Fruit fly (Drosophila melanogaster) Kc167 (cell line): ENCODE results near the gene CG14826.

Experiments
- Myc ChIP-seq: fragments of >200 bp; optimal IDR thresholded peaks from 2 replicates; lab custom pipeline; 2017; ENCODE audit warnings: missing external identifiers
- Sin3A ChIP-seq: fragments of >200 bp; optimal IDR thresholded peaks from 2 replicates; lab custom pipeline; 2018; ENCODE audit warnings: missing external identifiers
- h ChIP-seq: fragments of >200 bp; optimal IDR thresholded peaks from 3 replicates; lab custom pipeline; 2018; ENCODE audit warnings: missing external identifiers
- psq ChIP-seq: fragments of >200 bp; optimal IDR thresholded peaks from 2 replicates; lab custom pipeline; 2017; ENCODE audit warnings: missing external identifiers
- ttk ChIP-seq: sonication (Bioruptor generic); optimal IDR thresholded peaks from 2 replicates; lab custom pipeline; 2017; ENCODE audit warnings: missing external identifiers

DNA sequence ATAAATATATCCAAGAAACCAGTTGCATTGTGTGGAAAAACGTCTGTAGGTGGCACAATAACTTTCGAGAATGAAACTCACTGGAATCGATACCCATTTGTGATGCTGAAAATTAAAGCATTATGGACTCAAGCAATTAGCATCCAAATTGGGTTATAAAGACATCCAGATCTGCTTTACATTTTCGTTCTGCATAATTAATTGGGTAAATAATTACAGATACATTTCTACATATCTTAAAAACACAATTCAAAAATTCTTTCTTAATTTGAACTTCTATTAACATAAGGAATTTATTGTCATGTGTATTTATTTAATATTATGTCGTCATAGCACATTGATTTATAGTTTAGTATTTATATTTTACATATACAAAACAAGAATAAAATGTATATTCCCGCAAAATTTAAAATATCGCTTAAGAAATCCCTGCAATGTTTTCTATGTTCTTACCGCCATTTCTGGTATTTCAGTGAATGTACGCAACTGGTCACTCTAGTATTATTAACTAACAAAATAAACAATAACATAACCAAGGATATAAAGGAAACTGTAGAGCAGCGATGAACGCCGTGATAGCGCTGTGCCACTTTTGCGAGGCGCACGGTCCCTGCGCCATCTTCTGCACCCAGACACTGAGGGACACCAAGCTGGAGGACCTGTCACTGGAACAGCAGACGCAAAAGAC lies 3.9 kb downstream of the CG14826 start, which contains the start of the genes CG14829 and BHD:
- TF ChIP-seq psq (lab: Kevin White, UChicago) (no peak), Sin3A (lab: Kevin White, UChicago) (no peak), Myc (lab: Kevin White, UChicago) (no peak), h (lab: Kevin White, UChicago) (no peak), ttk (lab: Kevin White, UChicago) (no peak)
